Fruit fly (Drosophila melanogaster) whole organism: ENCODE measurements around the gene CG42272.

Experiments
- CG8478 ChIP-seq: fragments of >200 bp; optimal IDR thresholded peaks from 2 replicates; lab custom pipeline; 2018; ENCODE audit warnings: inconsistent platforms
- Dll ChIP-seq: fragments of >200 bp; optimal IDR thresholded peaks from 2 replicates; lab custom pipeline; 2017
- EcR ChIP-seq, 2 experiments: fragments of >200 bp; optimal IDR thresholded peaks; 2 replicates each; lab custom pipeline; 2017; ENCODE audit warnings: missing biosample characterization in 2 of 2, missing genetic modification characterization in 2 of 2, missing genetic modification reagents in 2 of 2
- pan ChIP-seq: fragments of >200 bp; optimal IDR thresholded peaks from 2 replicates; lab custom pipeline; 2017
- psq ChIP-seq: fragments of >200 bp; optimal IDR thresholded peaks from 2 replicates; lab custom pipeline; 2017
- usp ChIP-seq: fragments of >200 bp; optimal IDR thresholded peaks from 2 replicates; lab custom pipeline; 2017; ENCODE audit warnings: missing biosample characterization, missing genetic modification characterization, mixed read lengths

CG42272 gene

dm6 chr3L:5838880-5839279 is 36.0 kb downstream of the CG42272 start:
- no peak for TF ChIP-seq Dll (lab: Kevin White, UChicago)
- no peak for TF ChIP-seq pan (lab: Kevin White, UChicago)
- no peak for TF ChIP-seq psq (lab: Kevin White, UChicago)
- no peak for TF ChIP-seq CG8478 (lab: Kevin White, UChicago)

dm6 chr3L:5840847-5841246 is 38.0 kb downstream of the CG42272 start:
- TF ChIP-seq CG8478 (lab: Kevin White, UChicago) (no peak), pan (lab: Kevin White, UChicago) (no peak), Dll (lab: Kevin White, UChicago) (no peak), EcR (GFP tag; optimal IDR thresholded peaks at IDR 0.05; lab: Kevin White, UChicago) (no peak), psq (lab: Kevin White, UChicago) (no peak), usp (GFP tag; lab: Kevin White, UChicago) (no peak)

dm6 chr3L:5843895-5844576 is 41.2 kb downstream of the CG42272 start:
- TF ChIP-seq CG8478 (lab: Kevin White, UChicago): no peak

- TF ChIP-seq usp (GFP tag; lab: Kevin White, UChicago) (no peak), psq (lab: Kevin White, UChicago) (no peak), EcR (GFP tag; optimal IDR thresholded peaks at IDR 0.05; lab: Kevin White, UChicago) (no peak), pan (lab: Kevin White, UChicago) (no peak), Dll (lab: Kevin White, UChicago) (no peak), CG8478 (lab: Kevin White, UChicago) (no peak)
These were observed 42.6 kb downstream of the CG42272 start, which contains the start of gene vn for dm6 chr3L:5845466-5845865. vn (minus strand) TSS chr3L:5845664.

DNA sequence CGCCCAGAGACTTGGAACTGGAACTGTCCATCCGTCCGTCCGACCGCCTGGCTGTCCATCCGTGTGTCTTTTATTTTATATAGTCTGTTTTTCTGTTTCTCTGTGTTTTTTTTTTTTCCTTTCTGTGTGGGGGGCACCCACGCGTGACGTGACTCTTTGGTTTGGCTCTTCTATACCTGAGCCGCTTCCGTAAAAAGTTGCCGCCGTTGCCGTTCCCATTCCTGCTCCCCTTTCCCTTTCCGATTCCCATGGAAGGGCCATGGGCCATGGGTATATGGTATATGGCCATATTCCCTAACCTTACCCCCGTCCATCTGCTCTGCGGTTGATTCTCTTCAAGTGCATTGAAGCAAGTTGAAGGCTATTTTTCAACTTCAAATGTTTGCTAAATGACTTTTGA is 46.1 kb downstream of the CG42272 start:
- TF ChIP-seq Dll (lab: Kevin White, UChicago) (no peak), pan (lab: Kevin White, UChicago) (no peak), CG8478 (lab: Kevin White, UChicago) (no peak), usp (GFP tag; lab: Kevin White, UChicago) (no peak), EcR (GFP tag; optimal IDR thresholded peaks at IDR 0.05; lab: Kevin White, UChicago) (no peak), psq (lab: Kevin White, UChicago) (no peak)

- TF ChIP-seq psq (lab: Kevin White, UChicago): no peak
- TF ChIP-seq EcR (GFP tag; optimal IDR thresholded peaks at IDR 0.05; lab: Kevin White, UChicago): no peak
- no peak for TF ChIP-seq pan (lab: Kevin White, UChicago)
- no peak for TF ChIP-seq CG8478 (lab: Kevin White, UChicago)
- TF ChIP-seq Dll (lab: Kevin White, UChicago): no peak
- TF ChIP-seq usp (GFP tag; lab: Kevin White, UChicago): no peak
These were observed 48.8 kb downstream of the CG42272 start for dm6 chr3L:5851636-5852035.

dm6 chr3L:5855098-5855497 is 52.3 kb downstream of the CG42272 start:
- no peak for TF ChIP-seq psq (lab: Kevin White, UChicago)
